Worm (Caenorhabditis elegans): ENCODE results near the gene nhr-216.

ce11 chrV:5351483-5351882 lies 7.2 kb downstream of the nhr-216 start, which contains the start of gene srd-9:
- TF ChIP-seq fos-1 (tag; optimal IDR thresholded peaks at IDR 0.05) = no peak
- TF ChIP-seq lsy-2 (tag; optimal IDR thresholded peaks at IDR 0.05) = no peak
- TF ChIP-seq unc-62 (GFP tag; optimal IDR thresholded peaks at IDR 0.05 in 1 of 2) = no peak
- no peak for TF ChIP-seq unc-62 (tag; optimal IDR thresholded peaks at IDR 0.05)
- no peak for TF ChIP-seq fkh-10 (GFP tag; optimal IDR thresholded peaks at IDR 0.05)
- TF ChIP-seq rbr-2 (tag; optimal IDR thresholded peaks at IDR 0.05) = no peak
- TF ChIP-seq cey-2 (tag; optimal IDR thresholded peaks at IDR 0.05; ENCODE audit: borderline replicate concordance, insufficient read depth) = no peak
- no peak for TF ChIP-seq jun-1 (tag; optimal IDR thresholded peaks at IDR 0.05)
- TF ChIP-seq egl-27 (tag; optimal IDR thresholded peaks at IDR 0.05) = no peak
- TF ChIP-seq zip-11 (GFP tag; IDR thresholded peaks at IDR 0.05) = no peak
- TF ChIP-seq daf-16 (GFP tag; optimal IDR thresholded peaks at IDR 0.05) = no peak
- no peak for TF ChIP-seq daf-16 (tag; optimal IDR thresholded peaks at IDR 0.05)
- TF ChIP-seq skn-1 (tag; optimal IDR thresholded peaks at IDR 0.05) = no peak
